Fruit fly (Drosophila melanogaster) whole organism, embryonic: Measurements from ENCODE around the gene MED14.

ENCODE experiments used
- CG10209 ChIP-seq: fragments of 200-800 bp; sonication (Bioruptor generic); optimal IDR thresholded peaks from 3 replicates; lab custom pipeline; 2017; ENCODE audit warnings: missing biosample characterization, mild to moderate bottlenecking, missing genetic modification characterization, missing genetic modification reagents
- CG10321 ChIP-seq: fragments of 200-800 bp; sonication (Bioruptor generic); IDR thresholded peaks from 2 replicates; pipeline ENCODE4 v1.3.6; 2022; ENCODE audit warnings: missing biosample characterization, missing genetic modification characterization
- CG11093 ChIP-seq: fragments of 200-800 bp; sonication (Bioruptor generic); IDR thresholded peaks from 3 replicates; pipeline ENCODE4 v1.3.6; 2022; ENCODE audit warnings: missing biosample characterization, missing genetic modification characterization
- CG11504 ChIP-seq: fragments of 200-800 bp; sonication (Bioruptor generic); optimal IDR thresholded peaks from 3 replicates; lab custom pipeline; 2019; ENCODE audit warnings: missing biosample characterization, mild to moderate bottlenecking, missing genetic modification characterization, moderate library complexity
- CG12236 ChIP-seq: fragments of 200-800 bp; sonication (Bioruptor generic); optimal IDR thresholded peaks from 2 replicates; lab custom pipeline; 2016; ENCODE audit warnings: missing biosample characterization, missing genetic modification characterization
- CG16779 ChIP-seq: fragments of 200-800 bp; sonication (Bioruptor generic); IDR thresholded peaks from 2 replicates; pipeline ENCODE4 v1.3.6; 2022; ENCODE audit warnings: missing biosample characterization, missing genetic modification characterization
- CG17912 ChIP-seq: fragments of 200-800 bp; sonication (Bioruptor generic); optimal IDR thresholded peaks from 2 replicates; lab custom pipeline; 2018; ENCODE audit warnings: missing biosample characterization, mild to moderate bottlenecking, missing genetic modification characterization
- CG1832 ChIP-seq: fragments of 200-800 bp; sonication (Bioruptor generic); optimal IDR thresholded peaks from 2 replicates; lab custom pipeline; 2017; ENCODE audit warnings: missing biosample characterization, mild to moderate bottlenecking, missing genetic modification characterization, inconsistent platforms
- CG18599 ChIP-seq: fragments of 200-800 bp; sonication (Bioruptor generic); optimal IDR thresholded peaks from 3 replicates; lab custom pipeline; 2017; ENCODE audit warnings: missing biosample characterization, missing genetic modification characterization, mild to moderate bottlenecking, moderate library complexity, missing genetic modification reagents
- CG2199 ChIP-seq: fragments of 200-800 bp; sonication (Bioruptor generic); IDR thresholded peaks from 3 replicates; pipeline ENCODE4 v1.3.6; 2022; ENCODE audit warnings: missing biosample characterization, missing genetic modification characterization
- CG2678 ChIP-seq: fragments of 200-800 bp; sonication (Bioruptor generic); optimal IDR thresholded peaks from 3 replicates; lab custom pipeline; 2019; ENCODE audit warnings: missing biosample characterization, mild to moderate bottlenecking, missing genetic modification characterization, moderate library complexity
- CG30431 ChIP-seq: fragments of 200-800 bp; sonication (Bioruptor generic); optimal IDR thresholded peaks from 2 replicates; lab custom pipeline; 2017; ENCODE audit warnings: missing biosample characterization, missing genetic modification characterization
- CG3065 ChIP-seq: fragments of 200-800 bp; sonication (Bioruptor generic); optimal IDR thresholded peaks from 2 replicates; lab custom pipeline; 2016; ENCODE audit warnings: missing biosample characterization, missing genetic modification characterization
- CG3163 ChIP-seq: fragments of 200-800 bp; sonication (Bioruptor generic); optimal IDR thresholded peaks from 3 replicates; lab custom pipeline; 2016; ENCODE audit warnings: missing biosample characterization, missing genetic modification characterization
- CG32772 ChIP-seq: fragments of 200-800 bp; sonication (Bioruptor generic); IDR thresholded peaks from 2 replicates; pipeline ENCODE4 v1.3.6; 2022; ENCODE audit warnings: missing biosample characterization, missing genetic modification characterization
- CG33557 ChIP-seq: fragments of 200-800 bp; sonication (Bioruptor generic); optimal IDR thresholded peaks from 2 replicates; lab custom pipeline; 2019; ENCODE audit warnings: missing biosample characterization, mild to moderate bottlenecking, missing genetic modification characterization, moderate library complexity
- CG5180 ChIP-seq: fragments of 200-800 bp; sonication (Bioruptor generic); optimal IDR thresholded peaks from 3 replicates; lab custom pipeline; 2017; ENCODE audit warnings: missing biosample characterization, missing genetic modification characterization, mild to moderate bottlenecking, moderate library complexity, missing genetic modification reagents
- CG8388 ChIP-seq: fragments of 200-800 bp; sonication (Bioruptor generic); optimal IDR thresholded peaks from 2 replicates; lab custom pipeline; 2019; ENCODE audit warnings: missing biosample characterization, mild to moderate bottlenecking, missing genetic modification characterization, moderate library complexity
- D ChIP-seq, 2 experiments: fragments of 200-800 bp in 1 of 2; fragments of >200 bp in 1 of 2; sonication (Bioruptor generic) in 1 of 2; optimal IDR thresholded peaks; 2 replicates in 1 of 2; 3 replicates in 1 of 2; lab custom pipeline; 2017; ENCODE audit warnings: mild to moderate bottlenecking in 1 of 2, missing biosample characterization in 1 of 2, missing genetic modification characterization in 1 of 2, missing genetic modification reagents in 1 of 2
- Dad ChIP-seq: fragments of 200-800 bp; sonication (Bioruptor generic); optimal IDR thresholded peaks from 3 replicates; lab custom pipeline; 2016; ENCODE audit warnings: missing biosample characterization, missing genetic modification characterization
- Doc2 ChIP-seq: fragments of 200-800 bp; sonication (Bioruptor generic); IDR thresholded peaks from 2 replicates; pipeline ENCODE4 v1.3.6; 2022; ENCODE audit warnings: missing biosample characterization, missing genetic modification characterization
- Elba2 ChIP-seq: fragments of 200-800 bp; sonication (Bioruptor generic); optimal IDR thresholded peaks from 3 replicates; lab custom pipeline; 2016; ENCODE audit warnings: missing biosample characterization, missing genetic modification characterization
- Fer1 ChIP-seq: fragments of 200-800 bp; sonication (Bioruptor generic); optimal IDR thresholded peaks from 2 replicates; lab custom pipeline; 2017; ENCODE audit warnings: missing biosample characterization, mild to moderate bottlenecking, missing genetic modification characterization
- Hand ChIP-seq: fragments of 200-800 bp; sonication (Bioruptor generic); optimal IDR thresholded peaks from 2 replicates; lab custom pipeline; 2017; ENCODE audit warnings: mild to moderate bottlenecking, missing biosample characterization, missing genetic modification reagents, missing genetic modification characterization
- NfI ChIP-seq: fragments of 200-800 bp; sonication (Bioruptor generic); optimal IDR thresholded peaks from 3 replicates; lab custom pipeline; 2018; ENCODE audit warnings: missing biosample characterization, mild to moderate bottlenecking, missing genetic modification characterization, moderate library complexity
- Opbp ChIP-seq: fragments of 200-800 bp; sonication (Bioruptor generic); IDR thresholded peaks from 3 replicates; pipeline ENCODE4 v1.3.6; 2022; ENCODE audit warnings: missing biosample characterization, missing genetic modification characterization; ENCODE audit not compliant: partially characterized antibody
- Ptx1 ChIP-seq: fragments of 200-800 bp; sonication (Bioruptor generic); IDR thresholded peaks from 2 replicates; pipeline ENCODE4 v1.3.6; 2022; ENCODE audit warnings: missing biosample characterization, missing genetic modification characterization
- Trl ChIP-seq, 3 experiments: fragments of >200 bp in 2 of 3; fragments of 200-800 bp in 1 of 3; sonication (Bioruptor generic) in 1 of 3; optimal IDR thresholded peaks; 2 replicates in 1 of 3; 3 replicates in 2 of 3; lab custom pipeline; 2016 to 2017; ENCODE audit warnings: missing biosample characterization in 1 of 3, missing genetic modification characterization in 1 of 3
- aop ChIP-seq: fragments of 200-800 bp; sonication (Bioruptor generic); IDR thresholded peaks from 2 replicates; pipeline ENCODE4 v1.3.6; 2022; ENCODE audit warnings: missing biosample characterization, missing genetic modification characterization
- bab2 ChIP-seq: fragments of 200-800 bp; sonication (Bioruptor generic); optimal IDR thresholded peaks from 2 replicates; lab custom pipeline; 2016; ENCODE audit warnings: missing biosample characterization, missing genetic modification characterization
- ci ChIP-seq: fragments of 200-800 bp; sonication (Bioruptor generic); IDR thresholded peaks from 3 replicates; pipeline ENCODE4 v1.3.6; 2022; ENCODE audit warnings: missing biosample characterization, missing genetic modification characterization
- crol ChIP-seq: fragments of 200-800 bp; sonication (Bioruptor generic); IDR thresholded peaks from 2 replicates; pipeline ENCODE4 v1.3.6; 2022; ENCODE audit warnings: missing biosample characterization, missing genetic modification characterization
- dmrt99B ChIP-seq: fragments of 200-800 bp; sonication (Bioruptor generic); optimal IDR thresholded peaks from 2 replicates; lab custom pipeline; 2018; ENCODE audit warnings: missing biosample characterization, mild to moderate bottlenecking, missing genetic modification characterization, moderate library complexity
- gro ChIP-seq: fragments of 200-800 bp; sonication (Bioruptor generic); optimal IDR thresholded peaks from 2 replicates; lab custom pipeline; 2016; ENCODE audit warnings: missing biosample characterization, missing genetic modification characterization
- lab ChIP-seq: fragments of 200-800 bp; sonication (Bioruptor generic); optimal IDR thresholded peaks from 3 replicates; lab custom pipeline; 2017; ENCODE audit warnings: missing biosample characterization, missing genetic modification characterization, mild to moderate bottlenecking, moderate library complexity, missing genetic modification reagents
- lbe ChIP-seq: fragments of 200-800 bp; sonication (Bioruptor generic); optimal IDR thresholded peaks from 2 replicates; lab custom pipeline; 2016; ENCODE audit warnings: missing biosample characterization, mild to moderate bottlenecking, missing genetic modification characterization
- nerfin-1 ChIP-seq: fragments of 200-800 bp; sonication (Bioruptor generic); optimal IDR thresholded peaks from 3 replicates; lab custom pipeline; 2019; ENCODE audit warnings: missing biosample characterization, mild to moderate bottlenecking, missing genetic modification characterization, moderate library complexity
- oc ChIP-seq: fragments of 200-800 bp; sonication (Bioruptor generic); optimal IDR thresholded peaks from 2 replicates; lab custom pipeline; 2018; ENCODE audit warnings: missing biosample characterization, mild to moderate bottlenecking, missing genetic modification characterization, moderate library complexity
- pan ChIP-seq, 4 experiments: fragments of >200 bp in 3 of 4; fragments of 200-800 bp in 1 of 4; sonication (Bioruptor generic) in 1 of 4; optimal IDR thresholded peaks in 3 of 4; IDR thresholded peaks in 1 of 4; 2 replicates each; pipeline versions ENCODE4 v1.3.6 to Lab custom; 2017 to 2022; ENCODE audit warnings: missing biosample characterization in 2 of 4, missing genetic modification characterization in 2 of 4, mixed read lengths in 1 of 4
- pho ChIP-seq: fragments of 200-800 bp; sonication (Bioruptor generic); optimal IDR thresholded peaks from 2 replicates; lab custom pipeline; 2016; ENCODE audit warnings: missing biosample characterization, missing genetic modification characterization
- pita ChIP-seq: fragments of 200-800 bp; sonication (Bioruptor generic); optimal IDR thresholded peaks from 2 replicates; lab custom pipeline; 2017; ENCODE audit warnings: missing biosample characterization, mild to moderate bottlenecking, missing genetic modification characterization
- pros ChIP-seq: fragments of 200-800 bp; sonication (Bioruptor generic); optimal IDR thresholded peaks from 3 replicates; lab custom pipeline; 2019; ENCODE audit warnings: missing biosample characterization, mild to moderate bottlenecking, missing genetic modification characterization, moderate library complexity
- ranshi ChIP-seq: fragments of 200-800 bp; sonication (Bioruptor generic); IDR thresholded peaks from 2 replicates; pipeline ENCODE4 v1.3.6; 2022; ENCODE audit warnings: missing biosample characterization, missing genetic modification characterization
- scrt ChIP-seq: fragments of 200-800 bp; sonication (Bioruptor generic); optimal IDR thresholded peaks from 2 replicates; lab custom pipeline; 2018; ENCODE audit warnings: missing biosample characterization, mild to moderate bottlenecking, missing genetic modification characterization, moderate library complexity
- sens ChIP-seq: fragments of 200-800 bp; sonication (Bioruptor generic); peaks from one replicate; lab custom pipeline; 2016; ENCODE audit warnings: missing biosample characterization, missing genetic modification characterization
- sim ChIP-seq: fragments of 200-800 bp; sonication (Bioruptor generic); IDR thresholded peaks from 2 replicates; pipeline ENCODE4 v1.3.6; 2022; ENCODE audit warnings: missing biosample characterization, missing genetic modification characterization
- stc ChIP-seq: fragments of 200-800 bp; sonication (Bioruptor generic); IDR thresholded peaks from 2 replicates; pipeline ENCODE4 v1.3.6; 2022; ENCODE audit warnings: missing biosample characterization, missing genetic modification characterization
- unc-4 ChIP-seq: fragments of 200-800 bp; sonication (Bioruptor generic); IDR thresholded peaks from 2 replicates; pipeline ENCODE4 v1.3.6; 2022; ENCODE audit warnings: missing biosample characterization, missing genetic modification characterization; ENCODE audit not compliant: partially characterized antibody
- yki ChIP-seq: fragments of >200 bp; optimal IDR thresholded peaks from 3 replicates; lab custom pipeline; 2018
- zen ChIP-seq: fragments of 200-800 bp; sonication (Bioruptor generic); optimal IDR thresholded peaks from 3 replicates; lab custom pipeline; 2018; ENCODE audit warnings: missing biosample characterization, mild to moderate bottlenecking, missing genetic modification characterization, moderate library complexity

The MED14 gene

DNA sequence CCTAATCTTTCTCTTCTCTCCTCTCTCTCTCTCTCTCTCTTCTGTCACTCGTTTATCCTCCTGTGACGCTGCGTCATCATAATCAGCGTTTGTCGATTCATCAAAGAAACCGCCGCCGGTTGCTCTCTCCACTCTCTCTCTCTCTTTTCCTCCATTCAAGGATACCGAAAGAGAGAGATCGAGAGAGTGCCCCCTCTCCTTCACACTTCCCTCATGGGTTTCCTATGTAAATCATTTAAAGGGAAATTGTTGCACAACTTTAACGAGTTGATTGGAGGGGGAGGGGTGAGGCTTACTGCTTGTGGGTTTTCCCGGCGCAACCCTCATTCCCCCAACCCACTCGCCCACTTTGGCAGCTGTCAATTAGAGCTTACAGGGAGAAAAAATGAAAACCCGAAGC lies 48.8 kb upstream of the MED14 start:
- TF ChIP-seq lab (GFP tag; lab: Kevin White, UChicago) = no peak
- TF ChIP-seq CG5180 = no peak
- TF ChIP-seq CG2199 (GFP tag; lab: Robert Waterston, UW) = no peak
- TF ChIP-seq gro (GFP tag; lab: Kevin White, UChicago) = peak; percentile 35
- TF ChIP-seq stc (GFP tag; lab: Robert Waterston, UW) = no peak
- TF ChIP-seq CG2678 (tag; lab: Kevin White, UChicago) = no peak
- peak; percentile 21 for TF ChIP-seq CG18599 (GFP tag; lab: Kevin White, UChicago)
- TF ChIP-seq nerfin-1 = peak; percentile 50
- no peak for TF ChIP-seq CG8388 (GFP tag; lab: Kevin White, UChicago)
- TF ChIP-seq pan (optimal IDR thresholded peaks at IDR 0.05; lab: Kevin White, UChicago) = peak in 1 of 2 experiments; percentile 59
- TF ChIP-seq pan (GFP tag; optimal IDR thresholded peaks at IDR 0.05 in 1 of 2, IDR thresholded peaks at IDR 0.05 in 1 of 2) = peak in 1 of 2 experiments; percentile 51
- TF ChIP-seq CG3065 (GFP tag; lab: Kevin White, UChicago) = no peak
- no peak for TF ChIP-seq CG17912 (GFP tag; lab: Kevin White, UChicago)
- TF ChIP-seq CG11504 = peak; percentile 96
- TF ChIP-seq CG33557 = no peak
- peak; percentile 60 for TF ChIP-seq CG3163 (GFP tag; lab: Kevin White, UChicago)
- TF ChIP-seq unc-4 (GFP tag; lab: Robert Waterston, UW) = 0 out of 2 replicates have a peak, but pooled peaks have one; percentile 29
- peak; percentile 87 for TF ChIP-seq crol (GFP tag; lab: Robert Waterston, UW)
- no peak for TF ChIP-seq ci
- TF ChIP-seq CG16779 = no peak
- no peak for TF ChIP-seq Elba2 (GFP tag; lab: Kevin White, UChicago)
- no peak for TF ChIP-seq Fer1
- peak; percentile 79 for TF ChIP-seq scrt
- no peak for TF ChIP-seq CG30431 (GFP tag; lab: Kevin White, UChicago)
- no peak for TF ChIP-seq Doc2 (GFP tag; lab: Robert Waterston, UW)
- no peak for TF ChIP-seq sim
- peak; percentile 84 for TF ChIP-seq pros (GFP tag; lab: Kevin White, UChicago)
- peak; percentile 85 for TF ChIP-seq yki (lab: Kevin White, UChicago)
- no peak for TF ChIP-seq Opbp (GFP tag; lab: Robert Waterston, UW)
- no peak for TF ChIP-seq pita (GFP tag; lab: Kevin White, UChicago)
- TF ChIP-seq D (optimal IDR thresholded peaks at IDR 0.05; lab: Kevin White, UChicago) = peak; percentile 9
- TF ChIP-seq D (GFP tag; optimal IDR thresholded peaks at IDR 0.05; lab: Kevin White, UChicago) = no peak
- TF ChIP-seq CG12236 = no peak
- TF ChIP-seq Dad = no peak
- TF ChIP-seq Ptx1 (GFP tag; lab: Robert Waterston, UW) = no peak
- TF ChIP-seq oc (tag; lab: Kevin White, UChicago) = peak; percentile 44
- peak; percentile 67 for TF ChIP-seq sens (GFP tag; lab: Kevin White, UChicago)
- TF ChIP-seq CG10321 = no peak
- TF ChIP-seq pho (GFP tag; lab: Kevin White, UChicago) = no peak
- no peak for TF ChIP-seq CG32772 (GFP tag; lab: Robert Waterston, UW)
- TF ChIP-seq CG11093 (GFP tag; lab: Robert Waterston, UW) = no peak
- TF ChIP-seq CG10209 = no peak
- TF ChIP-seq NfI = no peak
- peak; percentile 30 for TF ChIP-seq zen (tag; lab: Kevin White, UChicago)
- no peak for TF ChIP-seq dmrt99B (tag; lab: Kevin White, UChicago)
- peak; percentile 79 for TF ChIP-seq CG1832 (GFP tag; lab: Kevin White, UChicago)
- no peak for TF ChIP-seq lbe
- TF ChIP-seq ranshi (GFP tag; lab: Robert Waterston, UW) = no peak
- TF ChIP-seq aop (GFP tag; lab: Robert Waterston, UW) = no peak
- TF ChIP-seq Hand (GFP tag; lab: Kevin White, UChicago) = no peak
- TF ChIP-seq bab2 = no peak
- TF ChIP-seq Trl (optimal IDR thresholded peaks at IDR 0.05; lab: Kevin White, UChicago) = peak; percentile 81 to 96
- TF ChIP-seq Trl (GFP tag; optimal IDR thresholded peaks at IDR 0.05; lab: Kevin White, UChicago) = peak; percentile 21
